Fruit fly (Drosophila melanogaster) whole organism, embryonic: Measurements from ENCODE around the gene CG9302.

Source experiments
- Ada2b ChIP-seq: fragments of 200-800 bp; sonication (Bioruptor generic); IDR thresholded peaks from 2 replicates; pipeline ENCODE4 v1.3.6; 2022; ENCODE audit warnings: missing biosample characterization, missing genetic modification characterization
- Atf-2 ChIP-seq: fragments of 200-800 bp; sonication (Bioruptor generic); optimal IDR thresholded peaks from 2 replicates; lab custom pipeline; 2016; ENCODE audit warnings: missing biosample characterization, missing genetic modification characterization
- BEAF-32 ChIP-seq: fragments of 200-800 bp; sonication (Bioruptor generic); optimal IDR thresholded peaks from 3 replicates; lab custom pipeline; 2017; ENCODE audit warnings: missing biosample characterization, missing genetic modification characterization, mild to moderate bottlenecking, moderate library complexity, missing genetic modification reagents
- BtbVII ChIP-seq: fragments of 200-800 bp; sonication (Bioruptor generic); optimal IDR thresholded peaks from 3 replicates; lab custom pipeline; 2017; ENCODE audit warnings: missing biosample characterization, mild to moderate bottlenecking, missing genetic modification characterization
- Bteb2 ChIP-seq: fragments of 200-800 bp; sonication (Bioruptor generic); optimal IDR thresholded peaks from 2 replicates; lab custom pipeline; 2016; ENCODE audit warnings: missing biosample characterization, missing genetic modification characterization
- CG10267 ChIP-seq: fragments of 200-800 bp; sonication (Bioruptor generic); optimal IDR thresholded peaks from 2 replicates; lab custom pipeline; 2018; ENCODE audit warnings: missing biosample characterization, mild to moderate bottlenecking, missing genetic modification characterization, moderate library complexity
- CG10543 ChIP-seq: fragments of 200-800 bp; sonication (Bioruptor generic); optimal IDR thresholded peaks from 3 replicates; lab custom pipeline; 2017; ENCODE audit warnings: missing biosample characterization, mild to moderate bottlenecking, missing genetic modification characterization, moderate library complexity
- CG10959 ChIP-seq: fragments of 200-800 bp; sonication (Bioruptor generic); IDR thresholded peaks from 2 replicates; pipeline ENCODE4 v1.3.6; 2022; ENCODE audit warnings: missing biosample characterization, missing genetic modification characterization
- CG11456 ChIP-seq: fragments of 200-800 bp; sonication (Bioruptor generic); IDR thresholded peaks from 3 replicates; pipeline ENCODE4 v1.3.6; 2022; ENCODE audit warnings: missing biosample characterization, missing genetic modification characterization
- CG11504 ChIP-seq: fragments of 200-800 bp; sonication (Bioruptor generic); optimal IDR thresholded peaks from 3 replicates; lab custom pipeline; 2019; ENCODE audit warnings: missing biosample characterization, mild to moderate bottlenecking, missing genetic modification characterization, moderate library complexity
- CG11723 ChIP-seq: fragments of 200-800 bp; sonication (Bioruptor generic); optimal IDR thresholded peaks from 2 replicates; lab custom pipeline; 2017; ENCODE audit warnings: missing biosample characterization, mild to moderate bottlenecking, missing genetic modification characterization
- CG12659 ChIP-seq: fragments of 200-800 bp; sonication (Bioruptor generic); optimal IDR thresholded peaks from 3 replicates; lab custom pipeline; 2017; ENCODE audit warnings: mild to moderate bottlenecking, missing biosample characterization, missing genetic modification reagents, missing genetic modification characterization
- CG15479 ChIP-seq: fragments of 200-800 bp; sonication (Bioruptor generic); optimal IDR thresholded peaks from 3 replicates; lab custom pipeline; 2019; ENCODE audit warnings: missing biosample characterization, mild to moderate bottlenecking, missing genetic modification characterization, moderate library complexity
- CG15514 ChIP-seq: fragments of 200-800 bp; sonication (Bioruptor generic); optimal IDR thresholded peaks from 3 replicates; lab custom pipeline; 2017; ENCODE audit warnings: missing biosample characterization, missing genetic modification characterization, mild to moderate bottlenecking, moderate library complexity, missing genetic modification reagents
- CG1603 ChIP-seq: fragments of 200-800 bp; sonication (Bioruptor generic); optimal IDR thresholded peaks from 2 replicates; lab custom pipeline; 2019; ENCODE audit warnings: missing biosample characterization, mild to moderate bottlenecking, missing genetic modification characterization, moderate library complexity
- CG2116 ChIP-seq: fragments of 200-800 bp; sonication (Bioruptor generic); optimal IDR thresholded peaks from 3 replicates; lab custom pipeline; 2018; ENCODE audit warnings: missing biosample characterization, mild to moderate bottlenecking, missing genetic modification characterization
- CG31441 ChIP-seq: fragments of 200-800 bp; sonication (Bioruptor generic); IDR thresholded peaks from 2 replicates; pipeline ENCODE4 v1.3.6; 2022; ENCODE audit warnings: missing biosample characterization, missing genetic modification characterization
- CG34422 ChIP-seq: fragments of 200-800 bp; sonication (Bioruptor generic); IDR thresholded peaks from 3 replicates; pipeline ENCODE4 v1.3.6; 2022; ENCODE audit warnings: missing biosample characterization, missing genetic modification characterization
- D ChIP-seq, 2 experiments: fragments of 200-800 bp in 1 of 2; fragments of >200 bp in 1 of 2; sonication (Bioruptor generic) in 1 of 2; optimal IDR thresholded peaks; 2 replicates in 1 of 2; 3 replicates in 1 of 2; lab custom pipeline; 2017; ENCODE audit warnings: mild to moderate bottlenecking in 1 of 2, missing biosample characterization in 1 of 2, missing genetic modification characterization in 1 of 2, missing genetic modification reagents in 1 of 2
- Dek ChIP-seq: fragments of 200-800 bp; sonication (Bioruptor generic); optimal IDR thresholded peaks from 3 replicates; lab custom pipeline; 2019; ENCODE audit warnings: missing biosample characterization, mild to moderate bottlenecking, missing genetic modification characterization, moderate library complexity
- Dfd ChIP-seq, 2 experiments: fragments of >200 bp; optimal IDR thresholded peaks; 2 replicates each; lab custom pipeline; 2017; ENCODE audit warnings: missing biosample characterization in 2 of 2, missing genetic modification characterization in 2 of 2
- Fer2 ChIP-seq: fragments of 200-800 bp; sonication (Bioruptor generic); optimal IDR thresholded peaks from 2 replicates; lab custom pipeline; 2018; ENCODE audit warnings: missing biosample characterization, mild to moderate bottlenecking, missing genetic modification characterization, moderate library complexity
- GATAe ChIP-seq: fragments of 200-800 bp; sonication (Bioruptor generic); conservative IDR thresholded peaks from 2 replicates; pipeline ENCODE4 v1.3.6; 2022; ENCODE audit warnings: missing biosample characterization, missing genetic modification characterization
- HHEX ChIP-seq: fragments of 200-800 bp; sonication (Bioruptor generic); optimal IDR thresholded peaks from 3 replicates; lab custom pipeline; 2017; ENCODE audit warnings: missing biosample characterization, mild to moderate bottlenecking, missing genetic modification characterization, missing genetic modification reagents
- Optix ChIP-seq: fragments of 200-800 bp; sonication (Bioruptor generic); IDR thresholded peaks from 3 replicates; pipeline ENCODE4 v1.3.6; 2022; ENCODE audit warnings: missing biosample characterization, missing genetic modification characterization
- Scr ChIP-seq: fragments of 200-800 bp; sonication (Bioruptor generic); IDR thresholded peaks from 2 replicates; pipeline ENCODE4 v1.3.6; 2022; ENCODE audit warnings: missing biosample characterization, missing genetic modification characterization; ENCODE audit not compliant: partially characterized antibody
- Spps ChIP-seq: fragments of 200-800 bp; sonication (Bioruptor generic); optimal IDR thresholded peaks from 2 replicates; lab custom pipeline; 2018; ENCODE audit warnings: missing biosample characterization, mild to moderate bottlenecking, missing genetic modification characterization
- Xbp1 ChIP-seq: fragments of 200-800 bp; sonication (Bioruptor generic); optimal IDR thresholded peaks from 3 replicates; lab custom pipeline; 2016; ENCODE audit warnings: missing biosample characterization, mild to moderate bottlenecking, missing genetic modification characterization
- ac ChIP-seq: fragments of 200-800 bp; sonication (Bioruptor generic); optimal IDR thresholded peaks from 3 replicates; lab custom pipeline; 2017; ENCODE audit warnings: missing biosample characterization, mild to moderate bottlenecking, missing genetic modification characterization
- al ChIP-seq: fragments of 200-800 bp; sonication (Bioruptor generic); IDR thresholded peaks from 2 replicates; pipeline ENCODE4 v1.3.6; 2022; ENCODE audit warnings: missing biosample characterization, missing genetic modification characterization
- ato ChIP-seq: fragments of 200-800 bp; sonication (Bioruptor generic); IDR thresholded peaks from 2 replicates; pipeline ENCODE4 v1.3.6; 2022; ENCODE audit warnings: missing biosample characterization, missing genetic modification characterization; ENCODE audit not compliant: partially characterized antibody
- bbx ChIP-seq: fragments of 200-800 bp; sonication (Bioruptor generic); IDR thresholded peaks from 2 replicates; pipeline ENCODE4 v1.3.6; 2022; ENCODE audit warnings: missing biosample characterization, missing genetic modification characterization; ENCODE audit not compliant: partially characterized antibody
- disco-r ChIP-seq: fragments of 200-800 bp; sonication (Bioruptor generic); optimal IDR thresholded peaks from 2 replicates; lab custom pipeline; 2016; ENCODE audit warnings: missing biosample characterization, missing genetic modification characterization
- dpn ChIP-seq, 2 experiments: fragments of 200-800 bp; sonication (Bioruptor generic); optimal IDR thresholded peaks; 3 replicates each; lab custom pipeline; 2016; ENCODE audit warnings: missing biosample characterization in 2 of 2, missing genetic modification characterization in 2 of 2
- ftz-f1 ChIP-seq: fragments of 200-800 bp; sonication (Bioruptor generic); optimal IDR thresholded peaks from 2 replicates; lab custom pipeline; 2016; ENCODE audit warnings: missing biosample characterization, missing genetic modification characterization
- ind ChIP-seq: fragments of 200-800 bp; sonication (Bioruptor generic); optimal IDR thresholded peaks from 3 replicates; lab custom pipeline; 2016; ENCODE audit warnings: missing biosample characterization, missing genetic modification characterization
- kni ChIP-seq: fragments of 200-800 bp; sonication (Bioruptor generic); optimal IDR thresholded peaks from 3 replicates; lab custom pipeline; 2017; ENCODE audit warnings: mild to moderate bottlenecking, missing biosample characterization, missing genetic modification reagents, missing genetic modification characterization
- lab ChIP-seq: fragments of 200-800 bp; sonication (Bioruptor generic); optimal IDR thresholded peaks from 3 replicates; lab custom pipeline; 2017; ENCODE audit warnings: missing biosample characterization, missing genetic modification characterization, mild to moderate bottlenecking, moderate library complexity, missing genetic modification reagents
- prd ChIP-seq, 3 experiments: fragments of >200 bp in 2 of 3; fragments of 200-800 bp in 1 of 3; sonication (Bioruptor generic) in 1 of 3; optimal IDR thresholded peaks in 2 of 3; IDR thresholded peaks in 1 of 3; 2 replicates in 2 of 3; 3 replicates in 1 of 3; pipeline versions ENCODE4 v1.3.6 to Lab custom; 2017 to 2022; ENCODE audit warnings: missing biosample characterization in 1 of 3, missing genetic modification characterization in 1 of 3
- run ChIP-seq: fragments of 200-800 bp; sonication (Bioruptor generic); optimal IDR thresholded peaks from 3 replicates; lab custom pipeline; 2018; ENCODE audit warnings: missing biosample characterization, mild to moderate bottlenecking, missing genetic modification characterization
- slou ChIP-seq: fragments of 200-800 bp; sonication (Bioruptor generic); optimal IDR thresholded peaks from 3 replicates; lab custom pipeline; 2016; ENCODE audit warnings: missing biosample characterization, missing genetic modification characterization
- so ChIP-seq: fragments of 200-800 bp; sonication (Bioruptor generic); IDR thresholded peaks from 3 replicates; pipeline ENCODE4 v1.3.6; 2022; ENCODE audit warnings: missing biosample characterization, missing genetic modification characterization
- stc ChIP-seq: fragments of 200-800 bp; sonication (Bioruptor generic); IDR thresholded peaks from 2 replicates; pipeline ENCODE4 v1.3.6; 2022; ENCODE audit warnings: missing biosample characterization, missing genetic modification characterization
- tin ChIP-seq: fragments of 200-800 bp; sonication (Bioruptor generic); optimal IDR thresholded peaks from 3 replicates; lab custom pipeline; 2016; ENCODE audit warnings: missing biosample characterization, missing genetic modification characterization
- unpg ChIP-seq: fragments of 200-800 bp; sonication (Bioruptor generic); optimal IDR thresholded peaks from 3 replicates; lab custom pipeline; 2018; ENCODE audit warnings: missing biosample characterization, mild to moderate bottlenecking, missing genetic modification characterization, moderate library complexity
- usp ChIP-seq: fragments of >200 bp; optimal IDR thresholded peaks from 2 replicates; lab custom pipeline; 2017; ENCODE audit warnings: missing biosample characterization, missing genetic modification characterization
- zf30C ChIP-seq: fragments of 200-800 bp; sonication (Bioruptor generic); optimal IDR thresholded peaks from 3 replicates; lab custom pipeline; 2018; ENCODE audit warnings: missing biosample characterization, mild to moderate bottlenecking, missing genetic modification characterization

The CG9302 gene

dm6 chr2L:13373435-13374242 is 4.7 kb downstream of the CG9302 start, which contains the start of the genes Bdp1 and CG6565 (continued):
- TF ChIP-seq disco-r (GFP tag; lab: Kevin White, UChicago) (peak; percentile 98), GATAe (GFP tag; lab: Robert Waterston, UW) (peak; percentile 79), BtbVII (GFP tag; lab: Kevin White, UChicago) (peak; percentile 93), kni (GFP tag; lab: Kevin White, UChicago) (peak; percentile 89), Xbp1 (GFP tag; lab: Kevin White, UChicago) (peak; percentile 99), Dek (tag; lab: Kevin White, UChicago) (peak; percentile 96), usp (GFP tag; lab: Kevin White, UChicago) (no peak), CG15479 (peak; percentile 77), ac (GFP tag; lab: Kevin White, UChicago) (peak; percentile 84), stc (GFP tag; lab: Robert Waterston, UW) (peak; percentile 83), dpn (GFP tag; optimal IDR thresholded peaks at IDR 0.05; lab: Kevin White, UChicago) (peak; percentile 98 to 99), CG15514 (GFP tag; lab: Kevin White, UChicago) (peak; percentile 89), BEAF-32 (peak; percentile 70), ato (no peak), ftz-f1 (peak; percentile 52), CG2116 (peak; percentile 87), ind (peak; percentile 98), CG10543 (GFP tag; lab: Kevin White, UChicago) (peak; percentile 98), Dfd (GFP tag; optimal IDR thresholded peaks at IDR 0.05; lab: Kevin White, UChicago) (no peak), CG10267 (tag; lab: Kevin White, UChicago) (peak; percentile 100)

dm6 chr2L:13370762-13371161 is 7.6 kb downstream of the CG9302 start, which contains the start of gene ND-B22:
TSS of gene ND-B22 (minus strand) at chr2L:13371110.
- TF ChIP-seq CG11456 (GFP tag; lab: Robert Waterston, UW): peak; percentile 12; the same call in 1 of the 3 replicates
- no peak for TF ChIP-seq prd (optimal IDR thresholded peaks at IDR 0.05; lab: Kevin White, UChicago)
- TF ChIP-seq prd (GFP tag; IDR thresholded peaks at IDR 0.05; lab: Robert Waterston, UW): 0 out of 3 replicates have a peak, but pooled peaks have one; percentile 7
- TF ChIP-seq Spps: no peak
- no peak for TF ChIP-seq zf30C
- TF ChIP-seq Fer2 (tag; lab: Kevin White, UChicago): peak; percentile 19
- no peak for TF ChIP-seq D (optimal IDR thresholded peaks at IDR 0.05; lab: Kevin White, UChicago)
- no peak for TF ChIP-seq D (GFP tag; optimal IDR thresholded peaks at IDR 0.05; lab: Kevin White, UChicago)
- peak; percentile 4 for TF ChIP-seq slou (GFP tag; lab: Kevin White, UChicago)
- TF ChIP-seq run (tag; lab: Kevin White, UChicago): peak; percentile 12
- no peak for TF ChIP-seq al
- no peak for TF ChIP-seq so (GFP tag; lab: Robert Waterston, UW)
- TF ChIP-seq tin (GFP tag; lab: Kevin White, UChicago): peak; percentile 46
- no peak for TF ChIP-seq Ada2b (GFP tag; lab: Robert Waterston, UW)
- TF ChIP-seq Bteb2 (GFP tag; lab: Kevin White, UChicago): peak; percentile 8
- TF ChIP-seq CG12659 (GFP tag; lab: Kevin White, UChicago): peak; percentile 76
- TF ChIP-seq CG34422: peak; percentile 35; the same call in 1 of the 3 replicates
- peak; percentile 47 for TF ChIP-seq HHEX (GFP tag; lab: Kevin White, UChicago)
- TF ChIP-seq Scr (GFP tag; lab: Robert Waterston, UW): 0 out of 2 replicates have a peak, but pooled peaks have one; percentile 25
- TF ChIP-seq Optix: no peak
- TF ChIP-seq CG11504: peak; percentile 32
- no peak for TF ChIP-seq Atf-2 (GFP tag; lab: Kevin White, UChicago)
- peak; percentile 46 for TF ChIP-seq CG1603
- TF ChIP-seq CG31441 (GFP tag; lab: Robert Waterston, UW): peak; percentile 39; the same call in 1 of the 2 replicates
- peak; percentile 41 for TF ChIP-seq bbx
- TF ChIP-seq lab (GFP tag; lab: Kevin White, UChicago): peak; percentile 57
- no peak for TF ChIP-seq CG10959 (GFP tag; lab: Robert Waterston, UW)
- peak; percentile 19 for TF ChIP-seq unpg (GFP tag; lab: Kevin White, UChicago)
- no peak for TF ChIP-seq CG11723 (GFP tag; lab: Kevin White, UChicago)
